Worm (Caenorhabditis elegans): Measurements from ENCODE around the gene fan-1.

DNA sequence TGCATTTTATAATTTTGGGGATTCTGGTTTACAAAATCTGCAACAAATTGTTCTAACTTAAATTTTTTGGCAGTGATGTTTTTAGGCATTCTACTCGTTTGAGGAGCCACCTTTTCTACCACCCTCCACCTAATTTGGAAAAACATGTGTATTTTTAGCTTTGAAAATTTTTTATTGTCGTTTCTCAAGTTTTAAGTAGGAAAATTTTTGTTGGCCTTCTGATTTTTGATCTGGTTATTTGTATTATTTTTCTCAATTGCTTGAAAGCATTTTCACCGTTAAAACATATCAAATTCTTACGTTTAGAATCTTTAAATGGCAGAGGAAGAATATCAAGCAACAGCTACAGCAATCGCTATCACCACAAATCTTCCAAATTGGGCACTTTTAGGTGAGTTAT lies 30.6 kb upstream of the fan-1 start, which contains the start of gene C01G5.7:
- TF ChIP-seq nhr-47 (tag; optimal IDR thresholded peaks at IDR 0.05), result no peak
- no peak for TF ChIP-seq nhr-237 (tag; optimal IDR thresholded peaks at IDR 0.05)
- TF ChIP-seq nhr-11 (tag; optimal IDR thresholded peaks at IDR 0.05), result no peak
- no peak for TF ChIP-seq rnt-1 (tag; optimal IDR thresholded peaks at IDR 0.05)
- no peak for TF ChIP-seq mep-1 (tag; optimal IDR thresholded peaks at IDR 0.05)
- no peak for TF ChIP-seq lir-3 (tag; optimal IDR thresholded peaks at IDR 0.05; ENCODE audit: poor library complexity)
- TF ChIP-seq tbx-2 (tag; optimal IDR thresholded peaks at IDR 0.05), result no peak
- no peak for TF ChIP-seq jun-1 (tag; optimal IDR thresholded peaks at IDR 0.05)
- TF ChIP-seq ama-1 (optimal IDR thresholded peaks at IDR 0.05), result no peak
- TF ChIP-seq unc-130 (tag; optimal IDR thresholded peaks at IDR 0.05), result no peak
- TF ChIP-seq dsc-1 (tag; optimal IDR thresholded peaks at IDR 0.05), result no peak
- no peak for TF ChIP-seq zag-1 (tag; optimal IDR thresholded peaks at IDR 0.05)
